Fruit fly (Drosophila melanogaster) whole organism, wandering third instar larva: ENCODE measurements around the gene Polr1F.
A peak's percentile ranks its signal among the peaks of the same experiment; 100 is the strongest.

Source experiments
- N ChIP-seq: fragments of >200 bp; optimal IDR thresholded peaks from 2 replicates; lab custom pipeline; 2018; ENCODE audit warnings: missing biosample characterization, missing external identifiers, missing genetic modification characterization
- OdsH ChIP-seq: fragments of 200-800 bp; sonication (Bioruptor generic); optimal IDR thresholded peaks from 2 replicates; lab custom pipeline; 2016; ENCODE audit warnings: missing biosample characterization, mild to moderate bottlenecking, missing genetic modification characterization
- br ChIP-seq: fragments of 200-800 bp; sonication (Bioruptor generic); optimal IDR thresholded peaks from 2 replicates; lab custom pipeline; 2016; ENCODE audit warnings: missing biosample characterization, missing genetic modification characterization
- dmrt93B ChIP-seq: fragments of 200-800 bp; sonication (Bioruptor generic); optimal IDR thresholded peaks from 2 replicates; lab custom pipeline; 2018; ENCODE audit warnings: missing biosample characterization, mild to moderate bottlenecking, missing genetic modification characterization
- fru ChIP-seq: fragments of 200-800 bp; sonication (Bioruptor generic); optimal IDR thresholded peaks from 3 replicates; lab custom pipeline; 2016; ENCODE audit warnings: missing biosample characterization, mild to moderate bottlenecking, missing genetic modification characterization
- lola ChIP-seq: fragments of >200 bp; optimal IDR thresholded peaks from 2 replicates; lab custom pipeline; 2017; ENCODE audit warnings: missing biosample characterization, missing genetic modification characterization
- psq ChIP-seq: fragments of 200-800 bp; sonication (Bioruptor generic); optimal IDR thresholded peaks from 3 replicates; lab custom pipeline; 2017; ENCODE audit warnings: missing biosample characterization, mild to moderate bottlenecking, missing genetic modification characterization, moderate library complexity
- rgr ChIP-seq: fragments of 200-800 bp; sonication (Bioruptor generic); optimal IDR thresholded peaks from 3 replicates; lab custom pipeline; 2016; ENCODE audit warnings: missing biosample characterization, mild to moderate bottlenecking, missing genetic modification characterization
- sv ChIP-seq: fragments of 200-800 bp; sonication (Bioruptor generic); optimal IDR thresholded peaks from 3 replicates; lab custom pipeline; 2016; ENCODE audit warnings: missing biosample characterization, missing genetic modification characterization
- usp ChIP-seq: fragments of >200 bp; optimal IDR thresholded peaks from 2 replicates; lab custom pipeline; 2017; ENCODE audit warnings: missing biosample characterization, missing genetic modification characterization

- TF ChIP-seq usp (GFP tag; lab: Kevin White, UChicago), result no peak
- TF ChIP-seq lola (GFP tag; lab: Kevin White, UChicago), result no peak
- TF ChIP-seq dmrt93B (GFP tag; lab: Kevin White, UChicago), result no peak
- no peak for TF ChIP-seq psq (GFP tag; lab: Kevin White, UChicago)
- TF ChIP-seq rgr (GFP tag; lab: Kevin White, UChicago), result peak; percentile 9
- no peak for TF ChIP-seq sv (GFP tag; lab: Kevin White, UChicago)
- TF ChIP-seq fru (GFP tag; lab: Kevin White, UChicago), result no peak
- TF ChIP-seq N (GFP tag; lab: Kevin White, UChicago), result no peak
- no peak for TF ChIP-seq br (GFP tag; lab: Kevin White, UChicago)
- no peak for TF ChIP-seq OdsH (GFP tag; lab: Kevin White, UChicago)
Measured at dm6 chr2L:6919850-6920660, 12.4 kb upstream of the Polr1F start, which contains the start of gene x16.
